Worm (Caenorhabditis elegans): ENCODE measurements around the gene T24A6.1.

- no peak for TF ChIP-seq him-1 (tag; optimal IDR thresholded peaks at IDR 0.05)
- no peak for TF ChIP-seq dao-5 (tag; optimal IDR thresholded peaks at IDR 0.05)
- no peak for TF ChIP-seq W03F9.2 (tag; optimal IDR thresholded peaks at IDR 0.05)
These were observed 36.1 kb downstream of the T24A6.1 start, which contains the start of gene srh-213 for ce11 chrV:3594936-3595335.
